Worm (Caenorhabditis elegans) whole organism, late embryonic: Measurements from ENCODE around the gene dnj-23.

Experiments used
- K02D7.2 ChIP-seq: sonication (generic microtip); optimal IDR thresholded peaks from 2 replicates; lab custom pipeline; 2017; ENCODE audit warnings: mild to moderate bottlenecking, missing genetic modification characterization, missing compliant biosample characterization
- gmeb-2 ChIP-seq: sonication (generic microtip); optimal IDR thresholded peaks from 2 replicates; lab custom pipeline; 2016; ENCODE audit warnings: missing genetic modification characterization, inconsistent platforms, missing compliant biosample characterization
- lin-11 ChIP-seq: fragments of 200-800 bp; sonication (Bioruptor generic); optimal IDR thresholded peaks from 2 replicates; lab custom pipeline; 2018; ENCODE audit warnings: mild to moderate bottlenecking, missing genetic modification characterization, missing compliant biosample characterization

DNA sequence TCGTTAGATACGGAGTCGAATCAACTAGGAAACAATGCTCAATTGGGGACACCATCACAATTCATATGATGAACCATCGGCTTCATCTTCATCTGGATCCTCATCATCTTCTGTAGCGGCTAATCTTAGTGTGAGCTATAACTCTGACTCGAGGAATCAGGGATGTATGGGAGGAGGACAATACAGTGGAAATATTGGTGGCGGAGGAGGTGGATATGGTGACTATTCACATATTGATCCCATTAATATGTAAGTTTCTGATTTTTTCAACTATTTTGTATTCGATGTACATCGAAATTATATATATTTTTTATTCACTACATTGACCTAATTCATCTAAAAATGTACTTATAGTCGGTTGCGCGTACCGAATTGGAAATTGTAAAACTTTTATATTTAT is 19.0 kb upstream of the dnj-23 start:
- TF ChIP-seq lin-11 (tag; lab: Kevin White, UChicago): no peak
- TF ChIP-seq K02D7.2 (tag; lab: Kevin White, UChicago): no peak
- TF ChIP-seq gmeb-2 (tag; lab: Kevin White, UChicago): no peak
